Fruit fly (Drosophila melanogaster) whole organism, embryonic: ENCODE data around the gene CG10959.
A peak's percentile ranks its signal among the peaks of the same experiment; 100 is the strongest.

ENCODE experiments used
- Bdp1 ChIP-seq: fragments of 200-800 bp; sonication (Bioruptor generic); optimal IDR thresholded peaks from 3 replicates; lab custom pipeline; 2016; ENCODE audit warnings: missing biosample characterization, missing genetic modification characterization
- CG10274 ChIP-seq: fragments of 200-800 bp; sonication (Bioruptor generic); optimal IDR thresholded peaks from 3 replicates; lab custom pipeline; 2017; ENCODE audit warnings: missing biosample characterization, mild to moderate bottlenecking, missing genetic modification characterization
- CG11093 ChIP-seq: fragments of 200-800 bp; sonication (Bioruptor generic); IDR thresholded peaks from 3 replicates; pipeline ENCODE4 v1.3.6; 2022; ENCODE audit warnings: missing biosample characterization, missing genetic modification characterization
- CG14965 ChIP-seq: fragments of 200-800 bp; sonication (Bioruptor generic); optimal IDR thresholded peaks from 2 replicates; lab custom pipeline; 2016; ENCODE audit warnings: missing biosample characterization, missing genetic modification characterization, borderline replicate concordance
- CG15479 ChIP-seq: fragments of 200-800 bp; sonication (Bioruptor generic); optimal IDR thresholded peaks from 3 replicates; lab custom pipeline; 2019; ENCODE audit warnings: missing biosample characterization, mild to moderate bottlenecking, missing genetic modification characterization, moderate library complexity
- CG18476 ChIP-seq: fragments of 200-800 bp; sonication (Bioruptor generic); optimal IDR thresholded peaks from 2 replicates; lab custom pipeline; 2016; ENCODE audit warnings: missing biosample characterization, mild to moderate bottlenecking, missing genetic modification characterization
- CG2199 ChIP-seq: fragments of 200-800 bp; sonication (Bioruptor generic); IDR thresholded peaks from 3 replicates; pipeline ENCODE4 v1.3.6; 2022; ENCODE audit warnings: missing biosample characterization, missing genetic modification characterization
- CG31365 ChIP-seq: fragments of 200-800 bp; sonication (Bioruptor generic); optimal IDR thresholded peaks from 2 replicates; lab custom pipeline; 2018; ENCODE audit warnings: missing biosample characterization, mild to moderate bottlenecking, missing genetic modification characterization
- CG32532 ChIP-seq: fragments of 200-800 bp; sonication (Bioruptor generic); IDR thresholded peaks from 2 replicates; pipeline ENCODE4 v1.3.6; 2022; ENCODE audit warnings: missing biosample characterization, missing genetic modification characterization
- CG4328 ChIP-seq: fragments of 200-800 bp; sonication (Bioruptor generic); optimal IDR thresholded peaks from 3 replicates; lab custom pipeline; 2017; ENCODE audit warnings: missing biosample characterization, missing genetic modification reagents, missing genetic modification characterization
- CG4404 ChIP-seq: fragments of 200-800 bp; sonication (Bioruptor generic); IDR thresholded peaks from 2 replicates; pipeline ENCODE4 v1.3.6; 2022; ENCODE audit warnings: missing biosample characterization, missing genetic modification characterization
- CG6765 ChIP-seq: fragments of 200-800 bp; sonication (Bioruptor generic); optimal IDR thresholded peaks from 3 replicates; lab custom pipeline; 2017; ENCODE audit warnings: missing biosample characterization, mild to moderate bottlenecking, missing genetic modification characterization
- CG6813 ChIP-seq: fragments of 200-800 bp; sonication (Bioruptor generic); optimal IDR thresholded peaks from 2 replicates; lab custom pipeline; 2017; ENCODE audit warnings: missing biosample characterization, missing genetic modification characterization, mild to moderate bottlenecking, moderate library complexity, missing genetic modification reagents
- Dad ChIP-seq: fragments of 200-800 bp; sonication (Bioruptor generic); optimal IDR thresholded peaks from 3 replicates; lab custom pipeline; 2016; ENCODE audit warnings: missing biosample characterization, missing genetic modification characterization
- Dll ChIP-seq: fragments of 200-800 bp; sonication (Bioruptor generic); IDR thresholded peaks from 4 replicates; pipeline ENCODE4 v1.3.6; 2022; ENCODE audit warnings: missing biosample characterization, missing genetic modification characterization; ENCODE audit not compliant: partially characterized antibody
- Elba2 ChIP-seq: fragments of 200-800 bp; sonication (Bioruptor generic); optimal IDR thresholded peaks from 3 replicates; lab custom pipeline; 2016; ENCODE audit warnings: missing biosample characterization, missing genetic modification characterization
- Fer1 ChIP-seq: fragments of 200-800 bp; sonication (Bioruptor generic); optimal IDR thresholded peaks from 2 replicates; lab custom pipeline; 2017; ENCODE audit warnings: missing biosample characterization, mild to moderate bottlenecking, missing genetic modification characterization
- Gsc ChIP-seq: fragments of 200-800 bp; sonication (Bioruptor generic); IDR thresholded peaks from 2 replicates; pipeline ENCODE4 v1.3.6; 2022; ENCODE audit warnings: missing biosample characterization, missing genetic modification characterization
- HLH54F ChIP-seq: fragments of 200-800 bp; sonication (Bioruptor generic); optimal IDR thresholded peaks from 3 replicates; lab custom pipeline; 2016; ENCODE audit warnings: missing biosample characterization, missing genetic modification characterization
- Lpt ChIP-seq: fragments of >200 bp; optimal IDR thresholded peaks from 2 replicates; lab custom pipeline; 2018; ENCODE audit warnings: missing biosample characterization, missing genetic modification characterization
- NFAT ChIP-seq: fragments of 200-800 bp; sonication (Bioruptor generic); IDR thresholded peaks from 2 replicates; pipeline ENCODE4 v1.3.6; 2022; ENCODE audit warnings: missing biosample characterization, missing genetic modification characterization
- Optix ChIP-seq: fragments of 200-800 bp; sonication (Bioruptor generic); IDR thresholded peaks from 3 replicates; pipeline ENCODE4 v1.3.6; 2022; ENCODE audit warnings: missing biosample characterization, missing genetic modification characterization
- Ravus ChIP-seq: fragments of 200-800 bp; sonication (Bioruptor generic); IDR thresholded peaks from 2 replicates; pipeline ENCODE4 v1.3.6; 2022; ENCODE audit warnings: missing biosample characterization, missing genetic modification characterization
- Side ChIP-seq: fragments of 200-800 bp; sonication (Bioruptor generic); optimal IDR thresholded peaks from 2 replicates; lab custom pipeline; 2016; ENCODE audit warnings: missing biosample characterization, missing genetic modification characterization
- Six4 ChIP-seq: fragments of 200-800 bp; sonication (Bioruptor generic); optimal IDR thresholded peaks from 2 replicates; lab custom pipeline; 2016; ENCODE audit warnings: missing biosample characterization, missing genetic modification characterization
- Sox100B ChIP-seq: fragments of 200-800 bp; sonication (Bioruptor generic); optimal IDR thresholded peaks from 3 replicates; lab custom pipeline; 2018; ENCODE audit warnings: missing biosample characterization, mild to moderate bottlenecking, missing genetic modification characterization
- Ssrp ChIP-seq: fragments of 200-800 bp; sonication (Bioruptor generic); optimal IDR thresholded peaks from 2 replicates; lab custom pipeline; 2018; ENCODE audit warnings: missing biosample characterization, mild to moderate bottlenecking, missing genetic modification characterization, moderate library complexity
- ab ChIP-seq: fragments of 200-800 bp; sonication (Bioruptor generic); optimal IDR thresholded peaks from 2 replicates; lab custom pipeline; 2016; ENCODE audit warnings: missing biosample characterization, missing genetic modification characterization
- aop ChIP-seq: fragments of 200-800 bp; sonication (Bioruptor generic); IDR thresholded peaks from 2 replicates; pipeline ENCODE4 v1.3.6; 2022; ENCODE audit warnings: missing biosample characterization, missing genetic modification characterization
- caup ChIP-seq: fragments of 200-800 bp; sonication (Bioruptor generic); optimal IDR thresholded peaks from 3 replicates; lab custom pipeline; 2017; ENCODE audit warnings: missing biosample characterization, mild to moderate bottlenecking, missing genetic modification characterization, moderate library complexity; ENCODE audit not compliant: severe bottlenecking
- chm ChIP-seq: fragments of 200-800 bp; sonication (Bioruptor generic); IDR thresholded peaks from 2 replicates; pipeline ENCODE4 v1.3.6; 2022; ENCODE audit warnings: missing biosample characterization, missing genetic modification characterization
- crc ChIP-seq: fragments of 200-800 bp; sonication (Bioruptor generic); optimal IDR thresholded peaks from 2 replicates; lab custom pipeline; 2016; ENCODE audit warnings: missing biosample characterization, missing genetic modification characterization
- crp ChIP-seq, 2 experiments: fragments of 200-800 bp; sonication (Bioruptor generic); optimal IDR thresholded peaks; 2 replicates in 1 of 2; 3 replicates in 1 of 2; lab custom pipeline; 2017; ENCODE audit warnings: missing biosample characterization in 2 of 2, missing genetic modification characterization in 2 of 2, mild to moderate bottlenecking in 1 of 2, moderate library complexity in 1 of 2
- dysf ChIP-seq: fragments of 200-800 bp; sonication (Bioruptor generic); IDR thresholded peaks from 3 replicates; pipeline ENCODE4 v1.3.6; 2022; ENCODE audit warnings: missing biosample characterization, missing genetic modification characterization
- emc ChIP-seq: fragments of 200-800 bp; sonication (Bioruptor generic); optimal IDR thresholded peaks from 2 replicates; lab custom pipeline; 2016; ENCODE audit warnings: missing biosample characterization, missing genetic modification characterization
- en ChIP-seq: fragments of 200-800 bp; sonication (Bioruptor generic); optimal IDR thresholded peaks from 2 replicates; lab custom pipeline; 2016; ENCODE audit warnings: missing biosample characterization, missing genetic modification characterization
- fd64A ChIP-seq: fragments of 200-800 bp; sonication (Bioruptor generic); optimal IDR thresholded peaks from 3 replicates; lab custom pipeline; 2018; ENCODE audit warnings: missing biosample characterization, mild to moderate bottlenecking, missing genetic modification characterization
- gsb ChIP-seq: fragments of 200-800 bp; sonication (Bioruptor generic); IDR thresholded peaks from 2 replicates; pipeline ENCODE4 v1.3.6; 2022; ENCODE audit warnings: missing biosample characterization, missing genetic modification characterization
- hbn ChIP-seq: fragments of 200-800 bp; sonication (Bioruptor generic); IDR thresholded peaks from 2 replicates; pipeline ENCODE4 v1.3.6; 2022; ENCODE audit warnings: missing biosample characterization, missing genetic modification characterization; ENCODE audit not compliant: partially characterized antibody
- jing ChIP-seq: fragments of 200-800 bp; sonication (Bioruptor generic); optimal IDR thresholded peaks from 2 replicates; lab custom pipeline; 2018; ENCODE audit warnings: missing biosample characterization, mild to moderate bottlenecking, missing genetic modification characterization
- kah ChIP-seq: fragments of 200-800 bp; sonication (Bioruptor generic); optimal IDR thresholded peaks from 2 replicates; lab custom pipeline; 2018; ENCODE audit warnings: missing biosample characterization, mild to moderate bottlenecking, missing genetic modification characterization
- luna ChIP-seq: fragments of 200-800 bp; sonication (Bioruptor generic); optimal IDR thresholded peaks from 2 replicates; lab custom pipeline; 2016; ENCODE audit warnings: missing biosample characterization, missing genetic modification characterization
- maf-S ChIP-seq: fragments of 200-800 bp; sonication (Bioruptor generic); optimal IDR thresholded peaks from 2 replicates; lab custom pipeline; 2016; ENCODE audit warnings: missing biosample characterization, missing genetic modification characterization
- nmo ChIP-seq: fragments of 200-800 bp; sonication (Bioruptor generic); optimal IDR thresholded peaks from 2 replicates; lab custom pipeline; 2018; ENCODE audit warnings: missing biosample characterization, mild to moderate bottlenecking, missing genetic modification characterization, moderate library complexity
- onecut ChIP-seq: fragments of 200-800 bp; sonication (Bioruptor generic); IDR thresholded peaks from 2 replicates; pipeline ENCODE4 v1.3.6; 2022; ENCODE audit warnings: missing biosample characterization, missing genetic modification characterization
- peb ChIP-seq: fragments of 200-800 bp; sonication (Bioruptor generic); IDR thresholded peaks from 2 replicates; pipeline ENCODE4 v1.3.6; 2022; ENCODE audit warnings: missing biosample characterization, missing genetic modification characterization
- ranshi ChIP-seq: fragments of 200-800 bp; sonication (Bioruptor generic); IDR thresholded peaks from 2 replicates; pipeline ENCODE4 v1.3.6; 2022; ENCODE audit warnings: missing biosample characterization, missing genetic modification characterization
- repo ChIP-seq: fragments of 200-800 bp; sonication (Bioruptor generic); optimal IDR thresholded peaks from 2 replicates; lab custom pipeline; 2016; ENCODE audit warnings: missing biosample characterization, missing genetic modification characterization
- salm ChIP-seq: fragments of 200-800 bp; sonication (Bioruptor generic); optimal IDR thresholded peaks from 2 replicates; lab custom pipeline; 2018; ENCODE audit warnings: missing biosample characterization, mild to moderate bottlenecking, missing genetic modification characterization
- sc ChIP-seq, 3 experiments: fragments of >200 bp in 2 of 3; fragments of 200-800 bp in 1 of 3; sonication (Bioruptor generic) in 1 of 3; optimal IDR thresholded peaks; 2 replicates in 2 of 3; 3 replicates in 1 of 3; lab custom pipeline; 2017; ENCODE audit warnings: mild to moderate bottlenecking in 1 of 3, missing biosample characterization in 1 of 3, missing genetic modification characterization in 1 of 3, missing genetic modification reagents in 1 of 3
- sob ChIP-seq: fragments of 200-800 bp; sonication (Bioruptor generic); IDR thresholded peaks from 2 replicates; pipeline ENCODE4 v1.3.6; 2022; ENCODE audit warnings: missing biosample characterization, missing genetic modification characterization

The CG10959 gene

dm6 chrX:8126149-8126548 lies 22.4 kb upstream of the CG10959 start (continued):
- TF ChIP-seq Six4 (GFP tag; lab: Kevin White, UChicago) (peak; percentile 15), Optix (peak; percentile 71), HLH54F (GFP tag; lab: Kevin White, UChicago) (no peak), dysf (no peak), crc (peak; percentile 11), CG31365 (tag; lab: Kevin White, UChicago) (no peak), ab (GFP tag; lab: Kevin White, UChicago) (no peak), CG32532 (GFP tag; lab: Robert Waterston, UW) (no peak), CG6765 (GFP tag; lab: Kevin White, UChicago) (no peak), ranshi (GFP tag; lab: Robert Waterston, UW) (peak; percentile 50; the same call in 1 of the 2 replicates), Fer1 (GFP tag; lab: Kevin White, UChicago) (no peak), CG15479 (GFP tag; lab: Kevin White, UChicago) (no peak), aop (GFP tag; lab: Robert Waterston, UW) (no peak), CG2199 (GFP tag; lab: Robert Waterston, UW) (no peak), CG18476 (GFP tag; lab: Kevin White, UChicago) (peak; percentile 57), Dad (GFP tag; lab: Kevin White, UChicago) (no peak), Bdp1 (GFP tag; lab: Kevin White, UChicago) (no peak), caup (GFP tag; lab: Kevin White, UChicago) (no peak), Ssrp (tag; lab: Kevin White, UChicago) (peak; percentile 65), onecut (GFP tag; lab: Robert Waterston, UW) (0 out of 2 replicates have a peak, but pooled peaks have one; percentile 14), salm (peak; percentile 21), chm (GFP tag; lab: Robert Waterston, UW) (peak; percentile 55; the same call in 1 of the 2 replicates), Lpt (no peak), CG10274 (GFP tag; lab: Kevin White, UChicago) (no peak), emc (GFP tag; lab: Kevin White, UChicago) (no peak), sc (optimal IDR thresholded peaks at IDR 0.05; lab: Kevin White, UChicago) (no peak), sc (GFP tag; optimal IDR thresholded peaks at IDR 0.05; lab: Kevin White, UChicago) (peak; percentile 54), luna (GFP tag; lab: Kevin White, UChicago) (no peak), kah (GFP tag; lab: Kevin White, UChicago) (no peak), CG4328 (GFP tag; lab: Kevin White, UChicago) (no peak), CG4404 (GFP tag; lab: Robert Waterston, UW) (peak; percentile 35; the same call in 1 of the 2 replicates), CG6813 (GFP tag; lab: Kevin White, UChicago) (peak; percentile 43), CG11093 (GFP tag; lab: Robert Waterston, UW) (no peak), Sox100B (GFP tag; lab: Kevin White, UChicago) (peak; percentile 57), maf-S (peak; percentile 6), Side (GFP tag; lab: Kevin White, UChicago) (no peak), en (GFP tag; lab: Kevin White, UChicago) (no peak), hbn (no peak), Ravus (GFP tag; lab: Robert Waterston, UW) (no peak), fd64A (GFP tag; lab: Kevin White, UChicago) (peak; percentile 47), Gsc (GFP tag; lab: Robert Waterston, UW) (no peak), peb (GFP tag; lab: Robert Waterston, UW) (0 out of 2 replicates have a peak, but pooled peaks have one; percentile 25), repo (GFP tag; lab: Kevin White, UChicago) (no peak), gsb (GFP tag; lab: Robert Waterston, UW) (no peak), sob (GFP tag; lab: Robert Waterston, UW) (peak; percentile 14; the same call in 1 of the 2 replicates), Dll (no peak), crp (GFP tag; optimal IDR thresholded peaks at IDR 0.05; lab: Kevin White, UChicago) (no peak), NFAT (GFP tag; lab: Robert Waterston, UW) (no peak), nmo (GFP tag; lab: Kevin White, UChicago) (peak; percentile 73), CG14965 (GFP tag; lab: Kevin White, UChicago) (no peak), Elba2 (GFP tag; lab: Kevin White, UChicago) (no peak), jing (GFP tag; lab: Kevin White, UChicago) (peak; percentile 52)
